Fruit fly (Drosophila melanogaster): ENCODE results near the gene IFT57.
A peak's percentile ranks its signal among the peaks of the same experiment; 100 is the strongest.

IFT57 gene

dm6 chr2L:3532973-3533525 is 2.5 kb downstream of the IFT57 start (continued):
- TF ChIP-seq Antp (GFP tag; optimal IDR thresholded peaks at IDR 0.05) = peak; percentile 70
- TF ChIP-seq CG1603 (tag; optimal IDR thresholded peaks at IDR 0.05) = peak; percentile 72
- no peak for TF ChIP-seq CG17802 (tag; optimal IDR thresholded peaks at IDR 0.05)
- 0 out of 2 replicates have a peak, but pooled peaks have one; percentile 16 for TF ChIP-seq esg (GFP tag; conservative IDR thresholded peaks at IDR 0.05)
- TF ChIP-seq tup (GFP tag; optimal IDR thresholded peaks at IDR 0.05) = no peak
- peak; percentile 15 for TF ChIP-seq her (GFP tag; optimal IDR thresholded peaks at IDR 0.05)
- peak; percentile 26 for TF ChIP-seq Blimp-1 (GFP tag; optimal IDR thresholded peaks at IDR 0.05)
- no peak for TF ChIP-seq CTCF (GFP tag; optimal IDR thresholded peaks at IDR 0.05)
- TF ChIP-seq YL-1 (GFP tag; optimal IDR thresholded peaks at IDR 0.05) = no peak
- TF ChIP-seq CG10366 (GFP tag; IDR thresholded peaks at IDR 0.05) = no peak; the same call in 1 of the 2 replicates
- TF ChIP-seq CG3407 (GFP tag; optimal IDR thresholded peaks at IDR 0.05) = no peak
- no peak for TF ChIP-seq CG3726 (GFP tag; IDR thresholded peaks at IDR 0.05)
- TF ChIP-seq CG2199 (GFP tag; IDR thresholded peaks at IDR 0.05) = no peak
- no peak for TF ChIP-seq CG17186 (GFP tag; optimal IDR thresholded peaks at IDR 0.05)
- no peak for TF ChIP-seq pzg (GFP tag; optimal IDR thresholded peaks at IDR 0.05)
- TF ChIP-seq dati (GFP tag; IDR thresholded peaks at IDR 0.05) = no peak
- peak; percentile 11 for TF ChIP-seq dm (GFP tag; optimal IDR thresholded peaks at IDR 0.05)
- peak; percentile 28 for TF ChIP-seq CG10462 (GFP tag; optimal IDR thresholded peaks at IDR 0.05)
- TF ChIP-seq tgo (GFP tag; IDR thresholded peaks at IDR 0.05) = no peak; the same call in 2 of the 3 replicates
- no peak for TF ChIP-seq CG7928 (GFP tag; optimal IDR thresholded peaks at IDR 0.05)
- TF ChIP-seq Hsf (GFP tag; optimal IDR thresholded peaks at IDR 0.05) = peak; percentile 46
- TF ChIP-seq Myb (GFP tag; optimal IDR thresholded peaks at IDR 0.05) = no peak
- no peak for TF ChIP-seq sr (GFP tag; IDR thresholded peaks at IDR 0.05)
- TF ChIP-seq unc-4 (GFP tag; IDR thresholded peaks at IDR 0.05; ENCODE audit: partially characterized antibody) = no peak
- no peak for TF ChIP-seq CG16779 (GFP tag; IDR thresholded peaks at IDR 0.05)
- TF ChIP-seq fru (optimal IDR thresholded peaks at IDR 0.05) = no peak
- TF ChIP-seq CG31365 (tag; optimal IDR thresholded peaks at IDR 0.05) = no peak
- TF ChIP-seq CG2202 (tag; optimal IDR thresholded peaks at IDR 0.05) = peak; percentile 53
- TF ChIP-seq bsh (GFP tag; optimal IDR thresholded peaks at IDR 0.05) = peak in 1 of 2 experiments; percentile 54
- no peak for TF ChIP-seq CrebB (tag; optimal IDR thresholded peaks at IDR 0.05)
- no peak for TF ChIP-seq CG10274 (GFP tag; optimal IDR thresholded peaks at IDR 0.05)
- no peak for TF ChIP-seq CG7987 (GFP tag; optimal IDR thresholded peaks at IDR 0.05)
- peak; percentile 98 for TF ChIP-seq CG15479 (GFP tag; optimal IDR thresholded peaks at IDR 0.05)
- TF ChIP-seq Hr39 (optimal IDR thresholded peaks at IDR 0.05) = no peak
- TF ChIP-seq CG9797 (GFP tag; optimal IDR thresholded peaks at IDR 0.05) = no peak
- peak; percentile 4 for TF ChIP-seq CG6654 (GFP tag; optimal IDR thresholded peaks at IDR 0.05)
- TF ChIP-seq CG3838 (GFP tag; optimal IDR thresholded peaks at IDR 0.05) = no peak
- no peak for TF ChIP-seq Taf1 (GFP tag; IDR thresholded peaks at IDR 0.05)
- no peak for TF ChIP-seq cato (GFP tag; optimal IDR thresholded peaks at IDR 0.05; ENCODE audit: borderline replicate concordance)
- no peak for TF ChIP-seq pros (GFP tag; optimal IDR thresholded peaks at IDR 0.05)
- TF ChIP-seq D19A (tag; optimal IDR thresholded peaks at IDR 0.05) = peak; percentile 41
- no peak for TF ChIP-seq fu2 (GFP tag; optimal IDR thresholded peaks at IDR 0.05)
- TF ChIP-seq hb (GFP tag; IDR thresholded peaks at IDR 0.05; ENCODE audit: partially characterized antibody) = no peak
- TF ChIP-seq CG3163 (GFP tag; optimal IDR thresholded peaks at IDR 0.05) = peak; percentile 7
- TF ChIP-seq Med (GFP tag) = peak; percentile 90
- TF ChIP-seq ranshi (GFP tag; IDR thresholded peaks at IDR 0.05) = peak; percentile 33; the same call in 1 of the 2 replicates
- TF ChIP-seq CG11456 (GFP tag; IDR thresholded peaks at IDR 0.05) = no peak
- TF ChIP-seq sna (GFP tag; IDR thresholded peaks at IDR 0.05; ENCODE audit: partially characterized antibody) = no peak
- no peak for TF ChIP-seq klu (GFP tag; IDR thresholded peaks at IDR 0.05)
- TF ChIP-seq Hmx (GFP tag; optimal IDR thresholded peaks at IDR 0.05) = no peak
- TF ChIP-seq ftz-f1 (GFP tag; optimal IDR thresholded peaks at IDR 0.05) = no peak
- no peak for TF ChIP-seq kni (GFP tag; optimal IDR thresholded peaks at IDR 0.05)
